Fruit fly (Drosophila melanogaster) whole organism, embryonic: Measurements from ENCODE around the gene Nos.

Experiments
- Aef1 ChIP-seq: fragments of 200-800 bp; sonication (Bioruptor generic); IDR thresholded peaks from 3 replicates; pipeline ENCODE4 v1.3.6; 2022; ENCODE audit warnings: missing biosample characterization, missing genetic modification characterization
- BtbVII ChIP-seq: fragments of 200-800 bp; sonication (Bioruptor generic); optimal IDR thresholded peaks from 3 replicates; lab custom pipeline; 2017; ENCODE audit warnings: missing biosample characterization, mild to moderate bottlenecking, missing genetic modification characterization
- CG1024 ChIP-seq: fragments of 200-800 bp; sonication (Bioruptor generic); IDR thresholded peaks from 2 replicates; pipeline ENCODE4 v1.3.6; 2022; ENCODE audit warnings: missing biosample characterization, missing genetic modification characterization
- CG10543 ChIP-seq: fragments of 200-800 bp; sonication (Bioruptor generic); optimal IDR thresholded peaks from 3 replicates; lab custom pipeline; 2017; ENCODE audit warnings: missing biosample characterization, mild to moderate bottlenecking, missing genetic modification characterization, moderate library complexity
- CG12155 ChIP-seq: fragments of 200-800 bp; sonication (Bioruptor generic); optimal IDR thresholded peaks from 3 replicates; lab custom pipeline; 2016; ENCODE audit warnings: missing biosample characterization, missing genetic modification characterization
- CG13287 ChIP-seq: fragments of 200-800 bp; sonication (Bioruptor generic); IDR thresholded peaks from 2 replicates; pipeline ENCODE4 v1.3.6; 2022; ENCODE audit warnings: missing biosample characterization, missing genetic modification characterization; ENCODE audit not compliant: partially characterized antibody
- CG17802 ChIP-seq: fragments of 200-800 bp; sonication (Bioruptor generic); optimal IDR thresholded peaks from 2 replicates; lab custom pipeline; 2018; ENCODE audit warnings: missing biosample characterization, mild to moderate bottlenecking, missing genetic modification characterization, moderate library complexity
- CG18599 ChIP-seq: fragments of 200-800 bp; sonication (Bioruptor generic); optimal IDR thresholded peaks from 3 replicates; lab custom pipeline; 2017; ENCODE audit warnings: missing biosample characterization, missing genetic modification characterization, mild to moderate bottlenecking, moderate library complexity, missing genetic modification reagents
- CG2712 ChIP-seq: fragments of 200-800 bp; optimal IDR thresholded peaks from 3 replicates; lab custom pipeline; 2019; ENCODE audit warnings: missing biosample characterization, mild to moderate bottlenecking, missing genetic modification characterization, moderate library complexity
- CG32767 ChIP-seq: fragments of 200-800 bp; sonication (Bioruptor generic); IDR thresholded peaks from 2 replicates; pipeline ENCODE4 v1.3.6; 2022; ENCODE audit warnings: missing biosample characterization, missing genetic modification characterization
- CG34422 ChIP-seq: fragments of 200-800 bp; sonication (Bioruptor generic); IDR thresholded peaks from 3 replicates; pipeline ENCODE4 v1.3.6; 2022; ENCODE audit warnings: missing biosample characterization, missing genetic modification characterization
- CG3995 ChIP-seq: fragments of 200-800 bp; sonication (Bioruptor generic); optimal IDR thresholded peaks from 3 replicates; lab custom pipeline; 2016; ENCODE audit warnings: missing biosample characterization, missing genetic modification characterization
- CG6689 ChIP-seq: fragments of 200-800 bp; sonication (Bioruptor generic); IDR thresholded peaks from 2 replicates; pipeline ENCODE4 v1.3.6; 2022; ENCODE audit warnings: missing biosample characterization, missing genetic modification characterization
- CG7357 ChIP-seq: fragments of 200-800 bp; sonication (Bioruptor generic); IDR thresholded peaks from 3 replicates; pipeline ENCODE4 v1.3.6; 2022; ENCODE audit warnings: missing biosample characterization, missing genetic modification characterization
- CTCF ChIP-seq: fragments of 200-800 bp; sonication (Bioruptor generic); optimal IDR thresholded peaks from 2 replicates; lab custom pipeline; 2017; ENCODE audit warnings: missing biosample characterization, mild to moderate bottlenecking, missing genetic modification characterization, moderate library complexity
- Deaf1 ChIP-seq: fragments of 200-800 bp; optimal IDR thresholded peaks from 3 replicates; lab custom pipeline; 2019; ENCODE audit warnings: missing biosample characterization, mild to moderate bottlenecking, missing genetic modification characterization, moderate library complexity
- HLH4C ChIP-seq: fragments of 200-800 bp; sonication (Bioruptor generic); IDR thresholded peaks from 3 replicates; pipeline ENCODE4 v1.3.6; 2022; ENCODE audit warnings: missing biosample characterization, missing genetic modification characterization; ENCODE audit not compliant: partially characterized antibody
- HLH54F ChIP-seq: fragments of 200-800 bp; sonication (Bioruptor generic); optimal IDR thresholded peaks from 3 replicates; lab custom pipeline; 2016; ENCODE audit warnings: missing biosample characterization, missing genetic modification characterization
- Hand ChIP-seq: fragments of 200-800 bp; sonication (Bioruptor generic); optimal IDR thresholded peaks from 2 replicates; lab custom pipeline; 2017; ENCODE audit warnings: mild to moderate bottlenecking, missing biosample characterization, missing genetic modification reagents, missing genetic modification characterization
- Hey ChIP-seq: fragments of 200-800 bp; sonication (Bioruptor generic); optimal IDR thresholded peaks from 3 replicates; lab custom pipeline; 2018; ENCODE audit warnings: missing biosample characterization, mild to moderate bottlenecking, missing genetic modification characterization
- Med ChIP-seq: fragments of 200-800 bp; sonication (Bioruptor generic); peaks from one replicate; lab custom pipeline; 2016; ENCODE audit warnings: missing biosample characterization, missing genetic modification characterization, mild to moderate bottlenecking, inconsistent platforms, moderate library complexity
- Myb ChIP-seq: fragments of 200-800 bp; sonication (Bioruptor generic); optimal IDR thresholded peaks from 2 replicates; lab custom pipeline; 2016; ENCODE audit warnings: missing biosample characterization, missing genetic modification characterization
- Pdp1 ChIP-seq, 2 experiments: fragments of 200-800 bp; sonication (Bioruptor generic); optimal IDR thresholded peaks; 3 replicates each; lab custom pipeline; 2016; ENCODE audit warnings: missing biosample characterization in 2 of 2, missing genetic modification characterization in 2 of 2, mild to moderate bottlenecking in 1 of 2, moderate library complexity in 1 of 2
- ara ChIP-seq: fragments of 200-800 bp; sonication (Bioruptor generic); IDR thresholded peaks from 2 replicates; pipeline ENCODE4 v1.3.6; 2022; ENCODE audit warnings: missing biosample characterization, missing genetic modification characterization
- chinmo ChIP-seq: fragments of 200-800 bp; sonication (Bioruptor generic); IDR thresholded peaks from 4 replicates; pipeline ENCODE4 v1.3.6; 2022; ENCODE audit warnings: missing biosample characterization, missing genetic modification characterization; ENCODE audit not compliant: partially characterized antibody
- chm ChIP-seq: fragments of 200-800 bp; sonication (Bioruptor generic); IDR thresholded peaks from 2 replicates; pipeline ENCODE4 v1.3.6; 2022; ENCODE audit warnings: missing biosample characterization, missing genetic modification characterization
- cwo ChIP-seq: fragments of 200-800 bp; sonication (Bioruptor generic); optimal IDR thresholded peaks from 3 replicates; lab custom pipeline; 2017; ENCODE audit warnings: missing biosample characterization, missing genetic modification characterization, mild to moderate bottlenecking, moderate library complexity, missing genetic modification reagents
- dm ChIP-seq: fragments of 200-800 bp; sonication (Bioruptor generic); optimal IDR thresholded peaks from 3 replicates; lab custom pipeline; 2016; ENCODE audit warnings: missing biosample characterization, missing genetic modification characterization
- dpn ChIP-seq, 2 experiments: fragments of 200-800 bp; sonication (Bioruptor generic); optimal IDR thresholded peaks; 3 replicates each; lab custom pipeline; 2016; ENCODE audit warnings: missing biosample characterization in 2 of 2, missing genetic modification characterization in 2 of 2
- grau ChIP-seq: fragments of 200-800 bp; optimal IDR thresholded peaks from 3 replicates; lab custom pipeline; 2019; ENCODE audit warnings: missing biosample characterization, mild to moderate bottlenecking, missing genetic modification characterization, moderate library complexity
- grn ChIP-seq: fragments of 200-800 bp; sonication (Bioruptor generic); optimal IDR thresholded peaks from 3 replicates; lab custom pipeline; 2017; ENCODE audit warnings: missing biosample characterization, missing genetic modification characterization
- gsb ChIP-seq: fragments of 200-800 bp; sonication (Bioruptor generic); IDR thresholded peaks from 2 replicates; pipeline ENCODE4 v1.3.6; 2022; ENCODE audit warnings: missing biosample characterization, missing genetic modification characterization
- inv ChIP-seq: fragments of 200-800 bp; sonication (Bioruptor generic); IDR thresholded peaks from 2 replicates; pipeline ENCODE4 v1.3.6; 2022; ENCODE audit warnings: missing biosample characterization, missing genetic modification characterization; ENCODE audit not compliant: partially characterized antibody
- jing ChIP-seq: fragments of 200-800 bp; sonication (Bioruptor generic); optimal IDR thresholded peaks from 2 replicates; lab custom pipeline; 2018; ENCODE audit warnings: missing biosample characterization, mild to moderate bottlenecking, missing genetic modification characterization
- lab ChIP-seq: fragments of 200-800 bp; sonication (Bioruptor generic); optimal IDR thresholded peaks from 3 replicates; lab custom pipeline; 2017; ENCODE audit warnings: missing biosample characterization, missing genetic modification characterization, mild to moderate bottlenecking, moderate library complexity, missing genetic modification reagents
- oc ChIP-seq: fragments of 200-800 bp; sonication (Bioruptor generic); optimal IDR thresholded peaks from 2 replicates; lab custom pipeline; 2018; ENCODE audit warnings: missing biosample characterization, mild to moderate bottlenecking, missing genetic modification characterization, moderate library complexity
- pan ChIP-seq, 4 experiments: fragments of >200 bp in 3 of 4; fragments of 200-800 bp in 1 of 4; sonication (Bioruptor generic) in 1 of 4; optimal IDR thresholded peaks in 3 of 4; IDR thresholded peaks in 1 of 4; 2 replicates each; pipeline versions ENCODE4 v1.3.6 to Lab custom; 2017 to 2022; ENCODE audit warnings: missing biosample characterization in 2 of 4, missing genetic modification characterization in 2 of 4, mixed read lengths in 1 of 4
- pita ChIP-seq: fragments of 200-800 bp; sonication (Bioruptor generic); optimal IDR thresholded peaks from 2 replicates; lab custom pipeline; 2017; ENCODE audit warnings: missing biosample characterization, mild to moderate bottlenecking, missing genetic modification characterization
- pnt ChIP-seq: fragments of 200-800 bp; sonication (Bioruptor generic); optimal IDR thresholded peaks from 3 replicates; lab custom pipeline; 2016; ENCODE audit warnings: missing biosample characterization, missing genetic modification characterization
- pzg ChIP-seq: fragments of 200-800 bp; sonication (Bioruptor generic); optimal IDR thresholded peaks from 3 replicates; lab custom pipeline; 2018; ENCODE audit warnings: missing biosample characterization, mild to moderate bottlenecking, missing genetic modification characterization, moderate library complexity
- sisA ChIP-seq: fragments of 200-800 bp; sonication (Bioruptor generic); IDR thresholded peaks from 2 replicates; pipeline ENCODE4 v1.3.6; 2022; ENCODE audit warnings: missing biosample characterization, missing genetic modification characterization
- slbo ChIP-seq: fragments of 200-800 bp; sonication (Bioruptor generic); IDR thresholded peaks from 2 replicates; pipeline ENCODE4 v1.3.6; 2022; ENCODE audit warnings: missing biosample characterization, missing genetic modification characterization
- so ChIP-seq: fragments of 200-800 bp; sonication (Bioruptor generic); IDR thresholded peaks from 3 replicates; pipeline ENCODE4 v1.3.6; 2022; ENCODE audit warnings: missing biosample characterization, missing genetic modification characterization
- stwl ChIP-seq: fragments of 200-800 bp; sonication (Bioruptor generic); optimal IDR thresholded peaks from 3 replicates; lab custom pipeline; 2018; ENCODE audit warnings: missing biosample characterization, mild to moderate bottlenecking, missing genetic modification characterization, moderate library complexity
- sug ChIP-seq: fragments of 200-800 bp; optimal IDR thresholded peaks from 2 replicates; lab custom pipeline; 2019; ENCODE audit warnings: missing biosample characterization, mild to moderate bottlenecking, missing genetic modification characterization, moderate library complexity
- tll ChIP-seq, 2 experiments: fragments of 200-800 bp in 1 of 2; fragments of >200 bp in 1 of 2; sonication (Bioruptor generic) in 1 of 2; optimal IDR thresholded peaks; 2 replicates each; lab custom pipeline; 2017 to 2019; ENCODE audit warnings: missing biosample characterization in 2 of 2, missing genetic modification characterization in 2 of 2, mild to moderate bottlenecking in 1 of 2, moderate library complexity in 1 of 2
- zen ChIP-seq: fragments of 200-800 bp; sonication (Bioruptor generic); optimal IDR thresholded peaks from 3 replicates; lab custom pipeline; 2018; ENCODE audit warnings: missing biosample characterization, mild to moderate bottlenecking, missing genetic modification characterization, moderate library complexity

Gene Nos

dm6 chr2L:10851336-10851862, 14.1 kb upstream of the Nos start (continued):
- TF ChIP-seq cwo (GFP tag; lab: Kevin White, UChicago) (peak; percentile 94), gsb (GFP tag; lab: Robert Waterston, UW) (peak; percentile 32; the same call in 1 of the 2 replicates), pan (optimal IDR thresholded peaks at IDR 0.05; lab: Kevin White, UChicago) (no peak), pan (GFP tag; optimal IDR thresholded peaks at IDR 0.05 in 1 of 2, IDR thresholded peaks at IDR 0.05 in 1 of 2) (no peak), grau (tag; lab: Kevin White, UChicago) (no peak), inv (0 out of 2 replicates have a peak, but pooled peaks have one; percentile 22), Hand (GFP tag; lab: Kevin White, UChicago) (no peak), HLH4C (GFP tag; lab: Robert Waterston, UW) (0 out of 3 replicates have a peak, but pooled peaks have one; percentile 22), Deaf1 (peak; percentile 77), sisA (GFP tag; lab: Robert Waterston, UW) (0 out of 2 replicates have a peak, but pooled peaks have one; percentile 5), CG6689 (GFP tag; lab: Robert Waterston, UW) (0 out of 2 replicates have a peak, but pooled peaks have one; percentile 4), HLH54F (GFP tag; lab: Kevin White, UChicago) (no peak), slbo (GFP tag; lab: Robert Waterston, UW) (0 out of 2 replicates have a peak, but pooled peaks have one; percentile 12), chinmo (GFP tag; lab: Robert Waterston, UW) (0 out of 4 replicates have a peak, but pooled peaks have one; percentile 15), Aef1 (no peak), jing (GFP tag; lab: Kevin White, UChicago) (no peak), Hey (tag; lab: Kevin White, UChicago) (no peak), Myb (no peak), CG17802 (tag; lab: Kevin White, UChicago) (no peak), CG32767 (0 out of 2 replicates have a peak, but pooled peaks have one; percentile 27), grn (no peak), CG7357 (0 out of 3 replicates have a peak, but pooled peaks have one; percentile 24), so (GFP tag; lab: Robert Waterston, UW) (no peak), Med (GFP tag; lab: Kevin White, UChicago) (peak; percentile 51), oc (tag; lab: Kevin White, UChicago) (no peak), Pdp1 (GFP tag; optimal IDR thresholded peaks at IDR 0.05; lab: Kevin White, UChicago) (peak in 1 of 2 experiments; percentile 97), tll (GFP tag; optimal IDR thresholded peaks at IDR 0.05; lab: Kevin White, UChicago) (no peak), BtbVII (GFP tag; lab: Kevin White, UChicago) (no peak), CG10543 (GFP tag; lab: Kevin White, UChicago) (peak; percentile 50)
- TF ChIP-seq, all 482 proteins: peak for 18

DNA sequence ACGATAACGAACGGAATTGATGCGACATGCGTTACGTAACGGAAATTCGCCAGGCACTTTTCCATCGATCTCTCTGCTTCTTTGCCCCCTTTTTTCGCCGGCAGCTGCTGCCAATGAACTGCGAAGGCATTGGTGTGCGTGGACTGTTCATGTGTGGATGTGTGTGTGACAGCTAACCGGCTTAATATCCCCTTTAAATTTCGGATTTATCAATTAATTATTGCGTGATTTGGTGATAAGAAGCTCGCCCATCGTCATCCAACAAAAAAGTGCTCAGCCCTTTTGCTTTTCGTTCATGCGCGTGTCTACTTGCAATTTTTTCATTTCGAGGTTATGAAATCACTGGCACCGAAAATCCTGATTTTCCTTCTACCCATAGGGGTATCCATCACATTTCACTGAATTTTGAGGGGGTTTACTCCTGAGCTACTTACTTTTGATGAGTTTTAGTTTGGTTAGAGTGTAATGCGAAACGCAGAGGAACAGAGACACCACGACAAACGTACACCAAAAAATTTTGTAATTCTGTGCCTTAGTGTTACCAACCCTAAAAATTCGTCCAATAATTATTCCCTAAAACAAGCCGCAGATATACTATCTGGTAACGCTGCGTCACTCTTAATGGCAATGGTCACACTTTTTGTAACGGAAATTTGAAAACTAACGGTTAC, 13.1 kb upstream of the Nos start, which contains the start of gene porin:
porin (minus strand) TSS at position 529 of the 671 bp plus-strand sequence.
- TF ChIP-seq sug (tag; lab: Kevin White, UChicago) (peak; percentile 24), ara (GFP tag; lab: Robert Waterston, UW) (peak; percentile 16; the same call in 1 of the 2 replicates), pzg (GFP tag; lab: Kevin White, UChicago) (peak; percentile 96), CG12155 (GFP tag; lab: Kevin White, UChicago) (peak; percentile 6), CG1024 (no peak), CG3995 (GFP tag; lab: Kevin White, UChicago) (peak; percentile 65), stwl (tag; lab: Kevin White, UChicago) (peak; percentile 79), zen (tag; lab: Kevin White, UChicago) (peak; percentile 53), CG13287 (GFP tag; lab: Robert Waterston, UW) (no peak; the same call in 1 of the 2 replicates), chm (GFP tag; lab: Robert Waterston, UW) (peak; percentile 34; the same call in 1 of the 2 replicates), lab (peak; percentile 45), dpn (GFP tag; optimal IDR thresholded peaks at IDR 0.05; lab: Kevin White, UChicago) (peak in 1 of 2 experiments; percentile 6), pita (GFP tag; lab: Kevin White, UChicago) (no peak), CTCF (GFP tag; lab: Kevin White, UChicago) (peak; percentile 9), CG34422 (GFP tag; lab: Robert Waterston, UW) (peak; percentile 67; the same call in 1 of the 3 replicates), pnt (GFP tag; lab: Kevin White, UChicago) (no peak), CG18599 (GFP tag; lab: Kevin White, UChicago) (peak; percentile 1), inv (0 out of 2 replicates have a peak, but pooled peaks have one; percentile 11), dm (GFP tag; lab: Kevin White, UChicago) (peak; percentile 82), CG2712 (tag; lab: Kevin White, UChicago) (peak; percentile 48)
